Worm (Caenorhabditis elegans): Measurements from ENCODE around the gene C45B11.8.

Gene C45B11.8

DNA sequence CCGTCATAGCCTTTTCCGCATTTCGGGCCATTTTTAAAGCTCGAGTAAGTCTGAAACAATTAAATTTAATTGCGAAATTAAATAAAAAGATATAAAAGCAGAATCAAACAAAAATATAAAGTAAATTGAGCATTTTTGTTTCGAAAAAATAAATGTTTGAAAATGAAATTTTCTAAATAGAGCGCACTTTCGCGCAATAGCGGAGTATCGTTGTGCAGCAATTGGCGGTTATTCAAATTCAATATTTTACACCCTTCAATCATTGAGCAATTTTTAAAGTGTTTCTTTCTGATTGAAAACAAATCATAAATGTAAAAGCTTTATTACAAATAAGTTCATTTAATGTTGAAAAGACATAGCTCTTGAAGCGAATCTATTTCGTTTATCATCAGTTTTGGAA lies 39.9 kb upstream of the C45B11.8 start, which contains the start of gene isy-1 (continued):
- TF ChIP-seq pha-4 (GFP tag; IDR thresholded peaks at IDR 0.05) = no peak
- peak; percentile 13 for TF ChIP-seq pha-4 (tag; optimal IDR thresholded peaks at IDR 0.05)
- no peak for TF ChIP-seq skn-1 (tag; optimal IDR thresholded peaks at IDR 0.05)
- 0 out of 2 replicates have a peak, but pooled peaks have one; percentile 18 for TF ChIP-seq hmg-1.1 (GFP tag; IDR thresholded peaks at IDR 0.05)
- peak; percentile 60 for TF ChIP-seq nhr-77 (tag; optimal IDR thresholded peaks at IDR 0.05)
- TF ChIP-seq rbr-2 (tag; optimal IDR thresholded peaks at IDR 0.05) = peak; percentile 16
- TF ChIP-seq ceh-44 (GFP tag; IDR thresholded peaks at IDR 0.05) = no peak
- peak; percentile 89 for TF ChIP-seq lin-38 (GFP tag; IDR thresholded peaks at IDR 0.05)
- no peak for TF ChIP-seq lim-7 (GFP tag; IDR thresholded peaks at IDR 0.05)
- no peak for TF ChIP-seq fkh-10 (GFP tag; optimal IDR thresholded peaks at IDR 0.05)
- TF ChIP-seq T20F7.1 (GFP tag; optimal IDR thresholded peaks at IDR 0.05) = peak; percentile 96
- no peak for TF ChIP-seq hlh-11 (tag; optimal IDR thresholded peaks at IDR 0.05)
- TF ChIP-seq unc-130 (GFP tag; optimal IDR thresholded peaks at IDR 0.05) = no peak
- TF ChIP-seq ctbp-1 (GFP tag; IDR thresholded peaks at IDR 0.05) = no peak
- TF ChIP-seq nhr-42 (GFP tag; IDR thresholded peaks at IDR 0.05) = no peak
- TF ChIP-seq Y5F2A.4 (GFP tag; optimal IDR thresholded peaks at IDR 0.05) = no peak
- no peak for TF ChIP-seq zag-1 (tag; optimal IDR thresholded peaks at IDR 0.05)
- no peak for TF ChIP-seq lin-29 (GFP tag; IDR thresholded peaks at IDR 0.05)
- no peak for TF ChIP-seq gei-8 (GFP tag; optimal IDR thresholded peaks at IDR 0.05)
- peak; percentile 32 for TF ChIP-seq ces-1 (GFP tag; optimal IDR thresholded peaks at IDR 0.05)
- no peak for TF ChIP-seq mxl-3 (GFP tag; optimal IDR thresholded peaks at IDR 0.05)
- no peak for TF ChIP-seq jun-1 (tag; optimal IDR thresholded peaks at IDR 0.05)
- no peak for TF ChIP-seq fos-1 (tag; optimal IDR thresholded peaks at IDR 0.05)
- TF ChIP-seq cey-2 (tag; optimal IDR thresholded peaks at IDR 0.05; ENCODE audit: borderline replicate concordance, insufficient read depth) = no peak
- TF ChIP-seq lin-13 (GFP tag; optimal IDR thresholded peaks at IDR 0.05) = no peak
- TF ChIP-seq lin-1 (GFP tag; IDR thresholded peaks at IDR 0.05) = no peak
- TF ChIP-seq saeg-2 (GFP tag; IDR thresholded peaks at IDR 0.05) = no peak
- TF ChIP-seq zip-2 (tag; optimal IDR thresholded peaks at IDR 0.05) = no peak
- no peak for TF ChIP-seq egl-43 (GFP tag; IDR thresholded peaks at IDR 0.05)
- TF ChIP-seq lin-15B (tag; optimal IDR thresholded peaks at IDR 0.05) = peak; percentile 34
- TF ChIP-seq nhr-102 (tag; optimal IDR thresholded peaks at IDR 0.05) = no peak
- TF ChIP-seq mes-2 (tag; optimal IDR thresholded peaks at IDR 0.05; ENCODE audit: poor library complexity, severe bottlenecking) = no peak
- no peak for TF ChIP-seq ZK546.5 (tag; optimal IDR thresholded peaks at IDR 0.05)
- TF ChIP-seq hif-1 (tag; optimal IDR thresholded peaks at IDR 0.05) = no peak
- TF ChIP-seq nhr-237 (tag; optimal IDR thresholded peaks at IDR 0.05) = no peak
- TF ChIP-seq Y75B8A.6 (GFP tag; IDR thresholded peaks at IDR 0.05) = no peak

DNA sequence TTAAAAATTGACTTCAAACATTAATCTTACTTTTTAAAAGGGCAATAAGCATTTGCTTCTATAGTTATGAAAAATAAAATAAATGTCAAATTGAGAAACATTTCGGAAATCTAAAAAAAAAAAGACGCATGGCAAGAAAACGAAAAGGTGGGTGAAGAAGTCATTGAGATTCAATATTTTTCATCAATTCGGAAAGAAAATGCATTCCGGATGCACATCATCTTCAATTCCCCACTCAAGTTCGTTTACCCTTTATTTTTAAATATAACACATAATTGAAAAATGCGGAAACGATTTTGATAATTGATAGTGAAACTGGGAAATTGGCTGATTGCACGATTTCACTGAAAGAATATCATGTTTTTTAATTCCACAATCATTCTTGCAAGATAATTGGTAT lies 38.1 kb upstream of the C45B11.8 start, which contains the start of gene F53B7.4:
TSS of gene F53B7.4 (minus strand) at position 101 of the 400 bp plus-strand sequence.
- TF ChIP-seq unc-130 (GFP tag; optimal IDR thresholded peaks at IDR 0.05) = no peak
- TF ChIP-seq R02D3.7 (tag; optimal IDR thresholded peaks at IDR 0.05) = no peak
- no peak for TF ChIP-seq dpl-1 (GFP tag; optimal IDR thresholded peaks at IDR 0.05)
- no peak for TF ChIP-seq lin-13 (GFP tag; optimal IDR thresholded peaks at IDR 0.05)
- no peak for TF ChIP-seq T26A8.4 (GFP tag; IDR thresholded peaks at IDR 0.05)
- no peak for TF ChIP-seq daf-12 (tag; optimal IDR thresholded peaks at IDR 0.05)
- no peak for TF ChIP-seq egl-27 (tag; optimal IDR thresholded peaks at IDR 0.05)
- TF ChIP-seq nhr-11 (tag; optimal IDR thresholded peaks at IDR 0.05) = no peak
- no peak for TF ChIP-seq unc-62 (GFP tag; optimal IDR thresholded peaks at IDR 0.05 in 1 of 2)
- TF ChIP-seq unc-62 (tag; optimal IDR thresholded peaks at IDR 0.05) = no peak
- TF ChIP-seq cey-2 (tag; optimal IDR thresholded peaks at IDR 0.05; ENCODE audit: borderline replicate concordance, insufficient read depth) = no peak
- no peak for TF ChIP-seq nhr-6 (tag; optimal IDR thresholded peaks at IDR 0.05)
- no peak for TF ChIP-seq snpc-1.2 (GFP tag; IDR thresholded peaks at IDR 0.05)
- no peak for TF ChIP-seq ztf-7 (tag; optimal IDR thresholded peaks at IDR 0.05)
- no peak for TF ChIP-seq F37D6.2 (tag; optimal IDR thresholded peaks at IDR 0.05)
- TF ChIP-seq mep-1 (tag; optimal IDR thresholded peaks at IDR 0.05) = no peak
- TF ChIP-seq hmg-1.1 (GFP tag; IDR thresholded peaks at IDR 0.05) = no peak
